Fruit fly (Drosophila melanogaster): Measurements from ENCODE around the gene Ltn1.

Ltn1 gene

dm6 chr3L:19516547-19516946 is 35.5 kb downstream of the Ltn1 start (continued):
- TF ChIP-seq Mio (GFP tag; optimal IDR thresholded peaks at IDR 0.05) = no peak
- no peak for TF ChIP-seq Hnf4 (GFP tag; optimal IDR thresholded peaks at IDR 0.05)
- peak; percentile 83 for TF ChIP-seq Hr83 (GFP tag; optimal IDR thresholded peaks at IDR 0.05; ENCODE audit: poor library complexity, severe bottlenecking)
- TF ChIP-seq Jra (GFP tag; optimal IDR thresholded peaks at IDR 0.05) = no peak
- TF ChIP-seq Hr78 (GFP tag; optimal IDR thresholded peaks at IDR 0.05) = no peak
- no peak for TF ChIP-seq psq (GFP tag; optimal IDR thresholded peaks at IDR 0.05)
- peak; percentile 55 for TF ChIP-seq fru (GFP tag; optimal IDR thresholded peaks at IDR 0.05)
- no peak for TF ChIP-seq lola (GFP tag; optimal IDR thresholded peaks at IDR 0.05)
- TF ChIP-seq OdsH (GFP tag; optimal IDR thresholded peaks at IDR 0.05) = no peak
- TF ChIP-seq Abd-B (GFP tag; optimal IDR thresholded peaks at IDR 0.05) = no peak
- no peak for TF ChIP-seq foxo (GFP tag; optimal IDR thresholded peaks at IDR 0.05)
- TF ChIP-seq Myc (optimal IDR thresholded peaks at IDR 0.05) = peak; percentile 42
- TF ChIP-seq woc (GFP tag; optimal IDR thresholded peaks at IDR 0.05) = no peak

dm6 chr3L:19512672-19513071 is 39.4 kb downstream of the Ltn1 start:
- no peak for TF ChIP-seq foxo (GFP tag; optimal IDR thresholded peaks at IDR 0.05)
- peak; percentile 70 for TF ChIP-seq Dfd (GFP tag; optimal IDR thresholded peaks at IDR 0.05)

dm6 chr3L:19504719-19505118 is 47.4 kb downstream of the Ltn1 start:
- TF ChIP-seq psq (GFP tag; optimal IDR thresholded peaks at IDR 0.05) (no peak), rgr (GFP tag; optimal IDR thresholded peaks at IDR 0.05) (peak; percentile 66), h (GFP tag; optimal IDR thresholded peaks at IDR 0.05) (peak; percentile 73), GATAd (GFP tag; optimal IDR thresholded peaks at IDR 0.05) (no peak), br (GFP tag; optimal IDR thresholded peaks at IDR 0.05) (peak; percentile 34), Hr78 (GFP tag; optimal IDR thresholded peaks at IDR 0.05) (no peak), pan (optimal IDR thresholded peaks at IDR 0.05) (no peak), lola (GFP tag; optimal IDR thresholded peaks at IDR 0.05) (no peak), dl (GFP tag; optimal IDR thresholded peaks at IDR 0.05; ENCODE audit: insufficient read depth in 1 of 2, partially characterized antibody in 2 of 2) (no peak), foxo (GFP tag; optimal IDR thresholded peaks at IDR 0.05) (peak in 1 of 2 experiments; percentile 38), tai (GFP tag; optimal IDR thresholded peaks at IDR 0.05) (peak; percentile 7), Hnf4 (GFP tag; optimal IDR thresholded peaks at IDR 0.05) (peak; percentile 47), Sp1 (GFP tag; optimal IDR thresholded peaks at IDR 0.05) (no peak), Dif (GFP tag; optimal IDR thresholded peaks at IDR 0.05; ENCODE audit: partially characterized antibody) (no peak), N (GFP tag; optimal IDR thresholded peaks at IDR 0.05) (no peak), Hr83 (GFP tag; optimal IDR thresholded peaks at IDR 0.05; ENCODE audit: poor library complexity, severe bottlenecking) (peak; percentile 71), CG32264 (GFP tag; optimal IDR thresholded peaks at IDR 0.05) (no peak), Vsx2 (GFP tag; optimal IDR thresholded peaks at IDR 0.05; ENCODE audit: partially characterized antibody) (no peak), woc (GFP tag; optimal IDR thresholded peaks at IDR 0.05) (no peak), Jra (GFP tag; optimal IDR thresholded peaks at IDR 0.05) (peak; percentile 17), fru (GFP tag; optimal IDR thresholded peaks at IDR 0.05) (peak; percentile 44), OdsH (GFP tag; optimal IDR thresholded peaks at IDR 0.05) (peak; percentile 60)

dm6 chr3L:19503770-19504169 is 48.3 kb downstream of the Ltn1 start, which contains the start of gene CG9452:
CG9452 (minus strand) TSS chr3L:19503870.
- TF ChIP-seq fru (GFP tag; optimal IDR thresholded peaks at IDR 0.05) = no peak
- no peak for TF ChIP-seq dl (GFP tag; optimal IDR thresholded peaks at IDR 0.05; ENCODE audit: insufficient read depth in 1 of 2, partially characterized antibody in 2 of 2)

dm6 chr3L:19500698-19501097 is 51.4 kb downstream of the Ltn1 start, which contains the start of gene CG9451:
CG9451 (minus strand) TSS chr3L:19500798.
- TF ChIP-seq woc (GFP tag; optimal IDR thresholded peaks at IDR 0.05) (no peak), dsf (GFP tag; optimal IDR thresholded peaks at IDR 0.05; ENCODE audit: borderline replicate concordance) (no peak), CG9705 (GFP tag; optimal IDR thresholded peaks at IDR 0.05) (no peak), foxo (GFP tag; optimal IDR thresholded peaks at IDR 0.05) (no peak), Rel (GFP tag; optimal IDR thresholded peaks at IDR 0.05) (no peak), Rel (tag; optimal IDR thresholded peaks at IDR 0.05) (no peak), Sp1 (GFP tag; optimal IDR thresholded peaks at IDR 0.05) (no peak), fru (GFP tag; optimal IDR thresholded peaks at IDR 0.05) (no peak), Dfd (GFP tag; optimal IDR thresholded peaks at IDR 0.05) (no peak), Jra (GFP tag; optimal IDR thresholded peaks at IDR 0.05) (no peak), CrebA (GFP tag; optimal IDR thresholded peaks at IDR 0.05; ENCODE audit: borderline replicate concordance) (no peak), sage (GFP tag; optimal IDR thresholded peaks at IDR 0.05) (no peak), Hnf4 (GFP tag; optimal IDR thresholded peaks at IDR 0.05) (no peak), Mio (GFP tag; optimal IDR thresholded peaks at IDR 0.05) (no peak), lola (GFP tag; optimal IDR thresholded peaks at IDR 0.05) (no peak), pan (optimal IDR thresholded peaks at IDR 0.05) (no peak), Dif (GFP tag; optimal IDR thresholded peaks at IDR 0.05; ENCODE audit: partially characterized antibody) (no peak), GATAd (GFP tag; optimal IDR thresholded peaks at IDR 0.05) (no peak), tai (GFP tag; optimal IDR thresholded peaks at IDR 0.05) (no peak), ey (GFP tag; optimal IDR thresholded peaks at IDR 0.05) (no peak), brk (GFP tag; optimal IDR thresholded peaks at IDR 0.05) (no peak)

Data from whole organism, wandering third instar larva.